Worm (Caenorhabditis elegans): ENCODE measurements around the gene srw-79.
A peak's percentile ranks its signal among the peaks of the same experiment; 100 is the strongest.

Gene srw-79

ce11 chrII:2920817-2921458 is 25.6 kb upstream of the srw-79 start:
- TF ChIP-seq nhr-12 (tag; optimal IDR thresholded peaks at IDR 0.05) (no peak), sea-2 (GFP tag; optimal IDR thresholded peaks at IDR 0.05) (no peak), tbx-2 (tag; optimal IDR thresholded peaks at IDR 0.05) (no peak), nhr-67 (tag; optimal IDR thresholded peaks at IDR 0.05) (no peak), ZK546.5 (tag; optimal IDR thresholded peaks at IDR 0.05) (no peak), nhr-77 (tag; optimal IDR thresholded peaks at IDR 0.05) (no peak), ceh-82 (tag; optimal IDR thresholded peaks at IDR 0.05) (no peak), nhr-11 (tag; optimal IDR thresholded peaks at IDR 0.05) (no peak), pqm-1 (tag; optimal IDR thresholded peaks at IDR 0.05) (no peak), nfya-1 (tag; optimal IDR thresholded peaks at IDR 0.05; ENCODE audit: insufficient read depth) (peak; percentile 48), zag-1 (tag; optimal IDR thresholded peaks at IDR 0.05) (no peak), ceh-9 (tag; optimal IDR thresholded peaks at IDR 0.05) (no peak), R02D3.7 (tag; optimal IDR thresholded peaks at IDR 0.05) (no peak), egl-5 (tag; optimal IDR thresholded peaks at IDR 0.05) (no peak), lin-15B (tag; optimal IDR thresholded peaks at IDR 0.05) (peak; percentile 15), mdl-1 (tag; optimal IDR thresholded peaks at IDR 0.05) (peak; percentile 68), nhr-76 (tag; optimal IDR thresholded peaks at IDR 0.05) (no peak), elt-2 (tag; optimal IDR thresholded peaks at IDR 0.05) (peak; percentile 36), hmg-11 (tag; optimal IDR thresholded peaks at IDR 0.05) (peak; percentile 43), ceh-28 (tag; optimal IDR thresholded peaks at IDR 0.05) (peak; percentile 26), elt-1 (tag; optimal IDR thresholded peaks at IDR 0.05) (no peak), pha-4 (tag; optimal IDR thresholded peaks at IDR 0.05) (peak; percentile 57), daf-12 (tag; optimal IDR thresholded peaks at IDR 0.05) (no peak), nhr-23 (tag; optimal IDR thresholded peaks at IDR 0.05) (peak; percentile 28), fos-1 (tag; optimal IDR thresholded peaks at IDR 0.05) (no peak), ceh-16 (tag; optimal IDR thresholded peaks at IDR 0.05) (no peak), nhr-28 (tag; optimal IDR thresholded peaks at IDR 0.05) (no peak), unc-39 (tag; optimal IDR thresholded peaks at IDR 0.05) (no peak), ztf-4 (tag; optimal IDR thresholded peaks at IDR 0.05) (no peak), nhr-237 (tag; optimal IDR thresholded peaks at IDR 0.05) (no peak), fkh-2 (tag; optimal IDR thresholded peaks at IDR 0.05) (no peak), elt-3 (tag; optimal IDR thresholded peaks at IDR 0.05) (no peak), mml-1 (tag; optimal IDR thresholded peaks at IDR 0.05) (no peak), jun-1 (tag; optimal IDR thresholded peaks at IDR 0.05) (peak; percentile 5), snpc-4 (tag; optimal IDR thresholded peaks at IDR 0.05) (peak; percentile 29), fkh-10 (GFP tag; optimal IDR thresholded peaks at IDR 0.05) (peak; percentile 26), eor-1 (tag; optimal IDR thresholded peaks at IDR 0.05) (no peak), nhr-43 (tag; optimal IDR thresholded peaks at IDR 0.05; ENCODE audit: poor library complexity, severe bottlenecking) (no peak), lsy-12 (tag; optimal IDR thresholded peaks at IDR 0.05) (no peak), ama-1 (optimal IDR thresholded peaks at IDR 0.05) (no peak), egl-27 (tag; optimal IDR thresholded peaks at IDR 0.05) (no peak), skn-1 (tag; optimal IDR thresholded peaks at IDR 0.05) (no peak), nhr-25 (tag; optimal IDR thresholded peaks at IDR 0.05) (no peak), lin-39 (tag; optimal IDR thresholded peaks at IDR 0.05) (peak; percentile 6), unc-62 (GFP tag; optimal IDR thresholded peaks at IDR 0.05) (no peak), aly-2 (tag; optimal IDR thresholded peaks at IDR 0.05) (no peak), ztf-11 (tag; optimal IDR thresholded peaks at IDR 0.05) (no peak)

Measured in whole organism, L3 larva.